Worm (Caenorhabditis elegans) whole organism, L2 larva: Measurements from ENCODE around the gene srj-52.

ENCODE experiments used
- C34F6.9 ChIP-seq: fragments of 150-350 bp; optimal IDR thresholded peaks from 2 replicates; lab custom pipeline; 2014; ENCODE audit warnings: missing biosample characterization, missing genetic modification characterization
- F13H6.1 ChIP-seq: sonication (generic microtip); optimal IDR thresholded peaks from 2 replicates; lab custom pipeline; 2016; ENCODE audit warnings: missing genetic modification characterization, missing compliant biosample characterization
- R02D3.7 ChIP-seq: fragments of 150-350 bp; optimal IDR thresholded peaks from 2 replicates; lab custom pipeline; 2014; ENCODE audit warnings: missing biosample characterization, missing genetic modification characterization
- Y55F3AM.14 ChIP-seq: fragments of 200-800 bp; sonication (Bioruptor generic); optimal IDR thresholded peaks from 2 replicates; lab custom pipeline; 2018; ENCODE audit warnings: mild to moderate bottlenecking, missing genetic modification characterization, missing compliant biosample characterization
- alr-1 ChIP-seq: fragments of 150-350 bp; optimal IDR thresholded peaks from 2 replicates; lab custom pipeline; 2014; ENCODE audit warnings: missing biosample characterization, missing genetic modification characterization
- aly-2 ChIP-seq: fragments of 150-350 bp; optimal IDR thresholded peaks from 2 replicates; lab custom pipeline; 2014; ENCODE audit warnings: missing biosample characterization, missing genetic modification characterization
- blmp-1 ChIP-seq: sonication (generic microtip); optimal IDR thresholded peaks from 2 replicates; lab custom pipeline; 2017; ENCODE audit warnings: missing genetic modification characterization, mild to moderate bottlenecking, missing compliant biosample characterization, antibody characterized with exemption, moderate library complexity; ENCODE audit not compliant: insufficient read depth
- ceh-16 ChIP-seq: fragments of 150-350 bp; optimal IDR thresholded peaks from 2 replicates; lab custom pipeline; 2014; ENCODE audit warnings: missing biosample characterization, missing genetic modification characterization
- crh-2 ChIP-seq: sonication (generic microtip); optimal IDR thresholded peaks from 2 replicates; lab custom pipeline; 2017; ENCODE audit warnings: missing biosample characterization, missing genetic modification characterization
- egl-27 ChIP-seq: sonication (generic microtip); optimal IDR thresholded peaks from 3 replicates; lab custom pipeline; 2017; ENCODE audit warnings: missing biosample characterization, missing genetic modification reagents, missing genetic modification characterization
- elt-3 ChIP-seq: sonication (generic microtip); optimal IDR thresholded peaks from 2 replicates; lab custom pipeline; 2017; ENCODE audit warnings: missing biosample characterization, missing genetic modification characterization
- fos-1 ChIP-seq: fragments of 150-350 bp; optimal IDR thresholded peaks from 2 replicates; lab custom pipeline; 2014; ENCODE audit warnings: missing biosample characterization, missing genetic modification characterization
- lin-11 ChIP-seq: fragments of 150-350 bp; sonication (generic microtip); optimal IDR thresholded peaks from 2 replicates; lab custom pipeline; 2014; ENCODE audit warnings: missing biosample characterization, missing genetic modification characterization, inconsistent platforms, mixed read lengths
- lin-39 ChIP-seq: fragments of 150-350 bp; optimal IDR thresholded peaks from 2 replicates; lab custom pipeline; 2014; ENCODE audit warnings: missing biosample characterization, missing genetic modification reagents, missing genetic modification characterization
- lsy-2 ChIP-seq, 2 experiments: fragments of 150-350 bp in 1 of 2; sonication (generic microtip) in 1 of 2; optimal IDR thresholded peaks; 2 replicates each; lab custom pipeline; 2014 to 2017; ENCODE audit warnings: missing biosample characterization in 2 of 2, missing genetic modification characterization in 2 of 2
- mab-5 ChIP-seq: fragments of 150-350 bp; optimal IDR thresholded peaks from 2 replicates; lab custom pipeline; 2014; ENCODE audit warnings: missing biosample characterization, missing genetic modification characterization
- mbf-1 ChIP-seq: sonication (generic microtip); optimal IDR thresholded peaks from 2 replicates; lab custom pipeline; 2017; ENCODE audit warnings: missing biosample characterization, missing genetic modification characterization
- nhr-10 ChIP-seq: sonication (generic microtip); optimal IDR thresholded peaks from 2 replicates; lab custom pipeline; 2017; ENCODE audit warnings: missing biosample characterization, missing genetic modification characterization
- nhr-11 ChIP-seq: fragments of 150-350 bp; optimal IDR thresholded peaks from 2 replicates; lab custom pipeline; 2014; ENCODE audit warnings: missing biosample characterization, missing genetic modification characterization
- nhr-12 ChIP-seq: fragments of 150-350 bp; optimal IDR thresholded peaks from 2 replicates; lab custom pipeline; 2014; ENCODE audit warnings: missing biosample characterization, missing genetic modification characterization
- nhr-21 ChIP-seq: fragments of 150-350 bp; optimal IDR thresholded peaks from 2 replicates; lab custom pipeline; 2014; ENCODE audit warnings: missing biosample characterization, missing genetic modification characterization
- nhr-237 ChIP-seq: fragments of 150-350 bp; optimal IDR thresholded peaks from 2 replicates; lab custom pipeline; 2014; ENCODE audit warnings: missing biosample characterization, missing genetic modification characterization
- nhr-25 ChIP-seq: fragments of 150-350 bp; sonication (generic microtip); optimal IDR thresholded peaks from 3 replicates; lab custom pipeline; 2014; ENCODE audit warnings: missing biosample characterization, missing genetic modification characterization
- peb-1 ChIP-seq: fragments of 150-350 bp; optimal IDR thresholded peaks from 2 replicates; lab custom pipeline; 2014; ENCODE audit warnings: missing biosample characterization, missing genetic modification characterization
- sem-4 ChIP-seq: fragments of 150-350 bp; optimal IDR thresholded peaks from 2 replicates; lab custom pipeline; 2014; ENCODE audit warnings: missing biosample characterization, missing genetic modification reagents, missing genetic modification characterization
- sma-9 ChIP-seq, 2 experiments: fragments of 150-350 bp in 1 of 2; sonication (generic microtip) in 1 of 2; optimal IDR thresholded peaks; 2 replicates each; lab custom pipeline; 2014 to 2016; ENCODE audit warnings: missing genetic modification characterization in 2 of 2, mild to moderate bottlenecking in 1 of 2, missing biosample characterization in 1 of 2, missing compliant biosample characterization in 1 of 2, missing genetic modification reagents in 1 of 2, moderate library complexity in 1 of 2
- snpc-4 ChIP-seq: fragments of 150-350 bp; optimal IDR thresholded peaks from 2 replicates; lab custom pipeline; 2014; ENCODE audit warnings: missing biosample characterization, missing genetic modification characterization
- unc-39 ChIP-seq: fragments of 150-350 bp; optimal IDR thresholded peaks from 2 replicates; lab custom pipeline; 2014; ENCODE audit warnings: missing biosample characterization, missing genetic modification characterization
- unc-62 ChIP-seq: fragments of 150-350 bp; optimal IDR thresholded peaks from 2 replicates; lab custom pipeline; 2014; ENCODE audit warnings: missing biosample characterization, missing genetic modification reagents, missing genetic modification characterization
- zag-1 ChIP-seq: fragments of 150-350 bp; optimal IDR thresholded peaks from 2 replicates; lab custom pipeline; 2014; ENCODE audit warnings: missing biosample characterization, missing genetic modification characterization
- ztf-11 ChIP-seq: sonication (generic microtip); optimal IDR thresholded peaks from 2 replicates; lab custom pipeline; 2017; ENCODE audit warnings: missing biosample characterization, missing genetic modification characterization
- ztf-4 ChIP-seq: fragments of 150-350 bp; optimal IDR thresholded peaks from 2 replicates; lab custom pipeline; 2014; ENCODE audit warnings: missing biosample characterization, missing genetic modification characterization

The srj-52 gene

ce11 chrV:655823-656222 is 40.0 kb downstream of the srj-52 start, which contains the start of gene srh-245:
TSS of gene srh-245 (minus strand) at chrV:655923.
- no peak for TF ChIP-seq lin-11
- no peak for TF ChIP-seq crh-2
- no peak for TF ChIP-seq nhr-237
- no peak for TF ChIP-seq nhr-25 (tag; lab: Kevin White, UChicago)
- no peak for TF ChIP-seq alr-1
- no peak for TF ChIP-seq ztf-11 (tag; lab: Kevin White, UChicago)
- TF ChIP-seq egl-27 (tag; lab: Kevin White, UChicago), result no peak
- no peak for TF ChIP-seq Y55F3AM.14
- no peak for TF ChIP-seq elt-3 (tag; lab: Kevin White, UChicago)

ce11 chrV:654402-654801 is 41.4 kb downstream of the srj-52 start, which contains the start of gene srj-6:
TSS of gene srj-6 (minus strand) at chrV:654502.
- TF ChIP-seq mab-5 (tag; lab: Kevin White, UChicago) (no peak), snpc-4 (no peak), peb-1 (no peak), lin-39 (tag; lab: Kevin White, UChicago) (no peak)

DNA sequence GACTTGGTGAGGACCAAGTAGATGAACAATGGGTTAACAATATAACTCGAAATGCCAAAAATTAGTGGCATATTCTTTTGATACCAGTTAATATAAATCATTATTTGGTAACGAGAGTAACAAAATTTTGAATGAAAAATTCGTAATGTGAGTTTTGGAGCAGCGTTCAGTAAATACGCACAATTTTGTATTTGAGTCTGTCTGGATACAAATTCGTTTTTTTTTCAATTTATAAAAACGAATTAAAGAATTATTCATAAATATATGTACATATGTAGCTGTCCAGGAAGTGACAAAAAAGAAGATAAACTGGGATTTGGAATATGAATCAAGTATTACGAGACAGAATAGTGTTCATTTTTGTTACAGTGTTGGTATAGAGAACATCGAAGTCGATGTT is 42.9 kb downstream of the srj-52 start, which contains the start of gene srj-5:
srj-5 (minus strand) TSS at position 101 of the 400 bp plus-strand sequence.
- TF ChIP-seq unc-39 (tag; lab: Kevin White, UChicago), result no peak
- no peak for TF ChIP-seq nhr-25 (tag; lab: Kevin White, UChicago)
- TF ChIP-seq nhr-11 (tag; lab: Kevin White, UChicago), result no peak
- no peak for TF ChIP-seq lsy-2 (tag; optimal IDR thresholded peaks at IDR 0.05; lab: Kevin White, UChicago)
- TF ChIP-seq ceh-16 (tag; lab: Kevin White, UChicago), result no peak
- no peak for TF ChIP-seq ztf-4
- TF ChIP-seq R02D3.7 (tag; lab: Kevin White, UChicago), result no peak
- TF ChIP-seq aly-2, result no peak
- no peak for TF ChIP-seq sem-4 (tag; lab: Kevin White, UChicago)
- TF ChIP-seq lin-39 (tag; lab: Kevin White, UChicago), result no peak
- no peak for TF ChIP-seq F13H6.1 (tag; lab: Kevin White, UChicago)
- no peak for TF ChIP-seq blmp-1 (tag; lab: Kevin White, UChicago)
- no peak for TF ChIP-seq sma-9 (GFP tag; optimal IDR thresholded peaks at IDR 0.05; lab: Kevin White, UChicago)
- TF ChIP-seq sma-9 (tag; optimal IDR thresholded peaks at IDR 0.05; lab: Kevin White, UChicago), result no peak
- TF ChIP-seq nhr-12 (tag; lab: Kevin White, UChicago), result no peak

DNA sequence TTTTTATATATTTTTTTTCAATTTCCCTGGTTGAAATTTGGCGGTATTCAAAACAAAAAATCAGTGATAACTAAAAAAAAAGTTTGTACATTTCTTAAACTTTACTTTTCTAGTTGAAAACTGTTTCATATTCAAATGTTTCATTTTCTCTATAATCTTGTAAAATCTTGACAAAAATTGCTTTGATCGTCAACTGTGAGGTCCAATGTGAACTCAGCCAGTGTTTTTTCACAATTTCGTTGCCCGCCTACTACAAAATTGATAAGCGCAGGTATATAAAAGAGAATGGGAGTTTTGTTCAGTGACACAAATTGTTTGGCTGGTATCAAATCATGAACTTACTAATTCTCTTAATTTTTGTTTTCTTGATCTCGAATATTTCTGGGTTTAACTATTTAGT is 48.9 kb downstream of the srj-52 start, which contains the start of gene ugt-42:
ugt-42 (plus strand) TSS at position 301 of the 400 bp plus-strand sequence.
- TF ChIP-seq unc-62 (GFP tag; lab: Kevin White, UChicago), result no peak
- no peak for TF ChIP-seq crh-2
- TF ChIP-seq C34F6.9 (tag; lab: Kevin White, UChicago), result no peak
- TF ChIP-seq nhr-10 (tag; lab: Kevin White, UChicago), result no peak
- TF ChIP-seq nhr-237, result no peak
- no peak for TF ChIP-seq snpc-4
- no peak for TF ChIP-seq fos-1 (tag; lab: Kevin White, UChicago)
- no peak for TF ChIP-seq zag-1
- TF ChIP-seq mbf-1 (tag; lab: Kevin White, UChicago), result no peak
- TF ChIP-seq nhr-11 (tag; lab: Kevin White, UChicago), result no peak
- TF ChIP-seq nhr-21 (tag; lab: Kevin White, UChicago), result no peak
- TF ChIP-seq ztf-11 (tag; lab: Kevin White, UChicago), result no peak
- TF ChIP-seq R02D3.7 (tag; lab: Kevin White, UChicago), result no peak

ce11 chrV:646129-646528 is 49.7 kb downstream of the srj-52 start, which contains the start of gene F48G7.12:
TSS of gene F48G7.12 (minus strand) at chrV:646229.
- TF ChIP-seq fos-1 (tag; lab: Kevin White, UChicago) (no peak), lsy-2 (tag; optimal IDR thresholded peaks at IDR 0.05; lab: Kevin White, UChicago) (no peak), mbf-1 (tag; lab: Kevin White, UChicago) (no peak), R02D3.7 (tag; lab: Kevin White, UChicago) (no peak)
